8 worm cellular contexts compared by ENCODE assay signal in genomic region chrIII:7142172-7142601, ce11.
TF ChIP-seq lines count a peak whose summit lies in the region.

No protein-coding gene starts in this region.

TF ChIP-seq in whole organism, L1 larva, 84 proteins besides CTCF, POLR2A, EP300 and RAD21 (continues in another document):
- TF ChIP-seq C34B4.2 (tag; optimal IDR thresholded peaks at IDR 0.05; lab: Kevin White, UChicago) (no peak), grh-1 (GFP tag; IDR thresholded peaks at IDR 0.05; lab: Robert Waterston, UW) (no peak; the same call in 1 of the 2 replicates), nhr-76 (tag; optimal IDR thresholded peaks at IDR 0.05; lab: Kevin White, UChicago) (no peak), rnt-1 (tag; optimal IDR thresholded peaks at IDR 0.05; lab: Kevin White, UChicago) (peak; percentile 33), sox-4 (tag; optimal IDR thresholded peaks at IDR 0.05; lab: Kevin White, UChicago) (no peak), sptf-1 (tag; optimal IDR thresholded peaks at IDR 0.05; lab: Kevin White, UChicago) (no peak), irx-1 (tag; optimal IDR thresholded peaks at IDR 0.05; lab: Kevin White, UChicago) (no peak), elt-2 (tag; optimal IDR thresholded peaks at IDR 0.05; lab: Kevin White, UChicago) (peak; percentile 41), ztf-11 (tag; optimal IDR thresholded peaks at IDR 0.05; lab: Kevin White, UChicago) (no peak), lin-13 (GFP tag; optimal IDR thresholded peaks at IDR 0.05; lab: Kevin White, UChicago) (no peak), nhr-19 (GFP tag; conservative IDR thresholded peaks at IDR 0.05; lab: Robert Waterston, UW) (peak; percentile 67)

TF ChIP-seq in whole organism, L2 larva, 48 proteins besides CTCF, POLR2A, EP300 and RAD21 (continues in another document):
- TF ChIP-seq F13H6.1 (tag; optimal IDR thresholded peaks at IDR 0.05; lab: Kevin White, UChicago), result peak; percentile 4
- peak; percentile 64 for TF ChIP-seq sma-3 (GFP tag; optimal IDR thresholded peaks at IDR 0.05; lab: Kevin White, UChicago)
- TF ChIP-seq lsy-2 (tag; optimal IDR thresholded peaks at IDR 0.05; lab: Kevin White, UChicago), result peak; percentile 36 to 45
- TF ChIP-seq nhr-25 (tag; optimal IDR thresholded peaks at IDR 0.05; lab: Kevin White, UChicago), result peak; percentile 3
- TF ChIP-seq lin-13 (GFP tag; optimal IDR thresholded peaks at IDR 0.05; lab: Kevin White, UChicago), result no peak
- TF ChIP-seq gmeb-1 (tag; optimal IDR thresholded peaks at IDR 0.05; lab: Kevin White, UChicago), result peak; percentile 64
- peak; percentile 25 for TF ChIP-seq egl-27 (tag; optimal IDR thresholded peaks at IDR 0.05; lab: Kevin White, UChicago)
- TF ChIP-seq ama-1 (optimal IDR thresholded peaks at IDR 0.05; lab: Kevin White, UChicago), result peak; percentile 76
- peak; percentile 95 for TF ChIP-seq snpc-4 (tag; optimal IDR thresholded peaks at IDR 0.05; lab: Kevin White, UChicago)
- TF ChIP-seq sma-9 (GFP tag; optimal IDR thresholded peaks at IDR 0.05; lab: Kevin White, UChicago), result peak; percentile 25
- no peak for TF ChIP-seq sma-9 (tag; optimal IDR thresholded peaks at IDR 0.05; lab: Kevin White, UChicago)
- TF ChIP-seq mdl-1 (tag; optimal IDR thresholded peaks at IDR 0.05; lab: Kevin White, UChicago), result no peak

TF ChIP-seq in whole organism, L3 larva, 47 proteins besides CTCF, POLR2A, EP300 and RAD21 (continues in another document):
- TF ChIP-seq nhr-28 (tag; optimal IDR thresholded peaks at IDR 0.05; lab: Kevin White, UChicago) (no peak), nhr-11 (tag; optimal IDR thresholded peaks at IDR 0.05; lab: Kevin White, UChicago) (no peak), ama-1 (optimal IDR thresholded peaks at IDR 0.05; lab: Kevin White, UChicago) (peak; percentile 76), lsy-12 (tag; optimal IDR thresholded peaks at IDR 0.05; lab: Kevin White, UChicago) (no peak), nhr-77 (tag; optimal IDR thresholded peaks at IDR 0.05; lab: Kevin White, UChicago) (no peak), sea-2 (GFP tag; optimal IDR thresholded peaks at IDR 0.05; lab: Kevin White, UChicago) (no peak), ceh-9 (tag; optimal IDR thresholded peaks at IDR 0.05; lab: Kevin White, UChicago) (no peak), hmg-11 (tag; optimal IDR thresholded peaks at IDR 0.05; lab: Kevin White, UChicago) (no peak), elt-1 (tag; optimal IDR thresholded peaks at IDR 0.05; lab: Kevin White, UChicago) (no peak), nhr-237 (tag; optimal IDR thresholded peaks at IDR 0.05; lab: Kevin White, UChicago) (no peak), tbx-2 (tag; optimal IDR thresholded peaks at IDR 0.05; lab: Kevin White, UChicago) (no peak), fos-1 (tag; optimal IDR thresholded peaks at IDR 0.05; lab: Kevin White, UChicago) (no peak), pqm-1 (tag; optimal IDR thresholded peaks at IDR 0.05; lab: Kevin White, UChicago) (peak; percentile 45)

TF ChIP-seq in whole organism, L4 larva, 104 proteins besides CTCF, POLR2A, EP300 and RAD21 (continues in another document):
- peak; percentile 39; the same call in 1 of the 2 replicates for TF ChIP-seq tra-1 (GFP tag; IDR thresholded peaks at IDR 0.05; lab: Robert Waterston, UW)
- TF ChIP-seq unc-62 (GFP tag; optimal IDR thresholded peaks at IDR 0.05 in 1 of 2; lab: Kevin White, UChicago), result peak in 1 of 2 experiments; percentile 28
- no peak for TF ChIP-seq unc-62 (tag; optimal IDR thresholded peaks at IDR 0.05; lab: Kevin White, UChicago)
- TF ChIP-seq lin-13 (GFP tag; optimal IDR thresholded peaks at IDR 0.05; lab: Kevin White, UChicago), result peak; percentile 39
- peak; percentile 91 for TF ChIP-seq T26A8.4 (GFP tag; IDR thresholded peaks at IDR 0.05; lab: Robert Waterston, UW)
- no peak for TF ChIP-seq lin-29 (GFP tag; IDR thresholded peaks at IDR 0.05; lab: Robert Waterston, UW)
- TF ChIP-seq ceh-62 (tag; optimal IDR thresholded peaks at IDR 0.05; lab: Kevin White, UChicago), result no peak
- peak; percentile 81 for TF ChIP-seq snpc-4 (tag; optimal IDR thresholded peaks at IDR 0.05; lab: Kevin White, UChicago)
- no peak for TF ChIP-seq T20F7.1 (GFP tag; optimal IDR thresholded peaks at IDR 0.05; lab: Kevin White, UChicago)
- no peak for TF ChIP-seq aly-2 (tag; optimal IDR thresholded peaks at IDR 0.05; lab: Kevin White, UChicago)
- peak; percentile 68 for TF ChIP-seq F49E8.2 (tag; optimal IDR thresholded peaks at IDR 0.05; lab: Kevin White, UChicago; ENCODE audit: borderline replicate concordance)

TF ChIP-seq in whole organism, early embryonic, 17 proteins besides CTCF, POLR2A, EP300 and RAD21:
- TF ChIP-seq ama-1 (optimal IDR thresholded peaks at IDR 0.05; lab: Kevin White, UChicago) (peak; percentile 90), scrt-1 (GFP tag; IDR thresholded peaks at IDR 0.05; lab: Robert Waterston, UW) (no peak), pes-1 (GFP tag; IDR thresholded peaks at IDR 0.05; lab: Robert Waterston, UW) (peak; percentile 53; the same call in 1 of the 2 replicates)
TF ChIP-seq in whole organism, early embryonic: peak in this region for 2.

TF ChIP-seq in whole organism, late embryonic, 69 proteins besides CTCF, POLR2A, EP300 and RAD21:
- peak; percentile 25 for TF ChIP-seq hlh-30 (tag; optimal IDR thresholded peaks at IDR 0.05; lab: Kevin White, UChicago; ENCODE audit: insufficient read depth)
- no peak for TF ChIP-seq pat-9 (tag; optimal IDR thresholded peaks at IDR 0.05; lab: Kevin White, UChicago)
- no peak for TF ChIP-seq pros-1 (tag; optimal IDR thresholded peaks at IDR 0.05; lab: Kevin White, UChicago)
- TF ChIP-seq sox-2 (GFP tag; IDR thresholded peaks at IDR 0.05; lab: Robert Waterston, UW), result no peak
- TF ChIP-seq ama-1 (optimal IDR thresholded peaks at IDR 0.05; lab: Kevin White, UChicago), result peak; percentile 39
- no peak for TF ChIP-seq gmeb-2 (tag; optimal IDR thresholded peaks at IDR 0.05; lab: Kevin White, UChicago)

TF ChIP-seq in whole organism, mixed stage, embryonic, 35 proteins besides CTCF, POLR2A, EP300 and RAD21:
- no peak for TF ChIP-seq sem-2 (GFP tag; optimal IDR thresholded peaks at IDR 0.05; lab: Kevin White, UChicago)
- no peak for TF ChIP-seq drap-1 (GFP tag; optimal IDR thresholded peaks at IDR 0.05; lab: Kevin White, UChicago)
- no peak for TF ChIP-seq flh-1 (GFP tag; optimal IDR thresholded peaks at IDR 0.05; lab: Kevin White, UChicago)
- TF ChIP-seq blmp-1 (tag; optimal IDR thresholded peaks at IDR 0.05; lab: Kevin White, UChicago), result no peak
- no peak for TF ChIP-seq elt-3 (tag; optimal IDR thresholded peaks at IDR 0.05; lab: Kevin White, UChicago)
- peak; percentile 5 for TF ChIP-seq ces-1 (GFP tag; optimal IDR thresholded peaks at IDR 0.05; lab: Kevin White, UChicago)

TF ChIP-seq in whole organism, young adult, 124 proteins besides CTCF, POLR2A, EP300 and RAD21 (continues in another document):
- TF ChIP-seq snpc-1.1 (tag; optimal IDR thresholded peaks at IDR 0.05; lab: Kevin White, UChicago; ENCODE audit: insufficient read depth) (peak; percentile 98), D2030.7 (GFP tag; IDR thresholded peaks at IDR 0.05; lab: Robert Waterston, UW) (peak; percentile 92), him-1 (tag; optimal IDR thresholded peaks at IDR 0.05; lab: Kevin White, UChicago) (peak; percentile 96), ekl-4 (GFP tag; IDR thresholded peaks at IDR 0.05; lab: Robert Waterston, UW) (peak; percentile 80), attf-5 (GFP tag; optimal IDR thresholded peaks at IDR 0.05; lab: Kevin White, UChicago) (no peak), F49E8.2 (tag; optimal IDR thresholded peaks at IDR 0.05; lab: Kevin White, UChicago; ENCODE audit: insufficient read depth) (peak; percentile 87), dpff-1 (tag; optimal IDR thresholded peaks at IDR 0.05; lab: Kevin White, UChicago) (peak; percentile 30), F10E7.11 (tag; optimal IDR thresholded peaks at IDR 0.05; lab: Kevin White, UChicago) (no peak), madf-3 (GFP tag; IDR thresholded peaks at IDR 0.05; lab: Robert Waterston, UW) (peak; percentile 77; the same call in 1 of the 2 replicates), madf-8 (GFP tag; conservative IDR thresholded peaks at IDR 0.05; lab: Robert Waterston, UW) (0 out of 2 replicates have a peak, but pooled peaks have one; percentile 7), aptf-2 (GFP tag; conservative IDR thresholded peaks at IDR 0.05; lab: Robert Waterston, UW) (no peak), pha-4 (tag; optimal IDR thresholded peaks at IDR 0.05; lab: Kevin White, UChicago) (no peak), rpc-1 (optimal IDR thresholded peaks at IDR 0.05; lab: Kevin White, UChicago) (no peak), rpc-1 (tag; optimal IDR thresholded peaks at IDR 0.05; lab: Kevin White, UChicago) (peak; percentile 11), sea-2 (GFP tag; IDR thresholded peaks at IDR 0.05; lab: Robert Waterston, UW) (no peak), F39B2.1 (GFP tag; IDR thresholded peaks at IDR 0.05; lab: Robert Waterston, UW) (0 out of 2 replicates have a peak, but pooled peaks have one; percentile 61), repo-1 (tag; optimal IDR thresholded peaks at IDR 0.05; lab: Kevin White, UChicago) (peak; percentile 15), rcor-1 (GFP tag; IDR thresholded peaks at IDR 0.05; lab: Robert Waterston, UW) (peak; percentile 58; the same call in 1 of the 2 replicates), unc-62 (GFP tag; optimal IDR thresholded peaks at IDR 0.05; lab: Kevin White, UChicago) (no peak), hrde-1 (tag; optimal IDR thresholded peaks at IDR 0.05; lab: Kevin White, UChicago; ENCODE audit: borderline replicate concordance) (peak; percentile 41), nfyb-1 (GFP tag; IDR thresholded peaks at IDR 0.05; lab: Robert Waterston, UW) (peak; percentile 83), ztf-22 (GFP tag; optimal IDR thresholded peaks at IDR 0.05; lab: Kevin White, UChicago) (no peak), let-526 (GFP tag; IDR thresholded peaks at IDR 0.05; lab: Robert Waterston, UW) (no peak), hsf-1 (GFP tag; IDR thresholded peaks at IDR 0.05; lab: Robert Waterston, UW) (peak; percentile 56), nhr-120 (GFP tag; IDR thresholded peaks at IDR 0.05; lab: Robert Waterston, UW) (no peak), nfya-1 (tag; optimal IDR thresholded peaks at IDR 0.05; lab: Kevin White, UChicago; ENCODE audit: borderline replicate concordance, insufficient read depth) (no peak), ztf-26 (tag; optimal IDR thresholded peaks at IDR 0.05; lab: Kevin White, UChicago) (no peak), lin-35 (GFP tag; optimal IDR thresholded peaks at IDR 0.05; lab: Kevin White, UChicago) (no peak), ztf-25 (GFP tag; IDR thresholded peaks at IDR 0.05; lab: Robert Waterston, UW) (no peak), rec-8 (tag; optimal IDR thresholded peaks at IDR 0.05; lab: Kevin White, UChicago) (peak in 1 of 2 experiments; percentile 44), F55B11.4 (tag; optimal IDR thresholded peaks at IDR 0.05; lab: Kevin White, UChicago; ENCODE audit: borderline replicate concordance, insufficient read depth) (no peak), ceh-40 (GFP tag; IDR thresholded peaks at IDR 0.05; lab: Robert Waterston, UW) (0 out of 2 replicates have a peak, but pooled peaks have one; percentile 49), B0019.2 (GFP tag; conservative IDR thresholded peaks at IDR 0.05; lab: Robert Waterston, UW) (0 out of 2 replicates have a peak, but pooled peaks have one; percentile 24), athp-1 (tag; optimal IDR thresholded peaks at IDR 0.05; lab: Kevin White, UChicago) (no peak)
